Fruit fly (Drosophila melanogaster): Measurements from ENCODE around the gene CG33688.
A peak's percentile ranks its signal among the peaks of the same experiment; 100 is the strongest.

The CG33688 gene

DNA sequence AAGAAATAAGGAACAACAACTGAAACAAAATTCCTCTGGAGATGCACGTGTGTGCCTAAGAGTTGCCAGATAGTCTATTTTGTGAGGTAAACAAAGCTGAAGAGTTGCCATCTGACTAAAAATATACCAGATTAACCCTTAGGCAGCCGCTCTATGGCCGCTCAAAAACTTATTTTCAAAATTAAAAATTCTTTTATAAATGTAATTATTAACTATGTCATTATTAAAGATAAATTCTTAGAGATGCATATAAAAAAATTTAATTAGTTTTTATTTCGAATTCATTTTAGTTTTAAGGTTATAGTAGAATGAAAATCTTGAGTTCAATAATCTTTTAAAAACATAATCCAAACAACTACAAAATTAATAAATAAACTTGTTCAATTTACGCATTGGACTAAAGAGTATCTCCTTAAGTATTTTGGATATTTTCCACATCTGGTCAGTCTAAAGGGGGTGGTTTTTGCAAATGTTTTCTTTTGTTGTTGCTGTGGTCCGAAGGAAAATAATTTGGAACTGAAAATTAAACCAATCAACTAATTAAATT lies 29.7 kb downstream of the CG33688 start, which contains the start of gene Tmx3 (continued):
- TF ChIP-seq stc (GFP tag; IDR thresholded peaks at IDR 0.05) (peak; percentile 92), Meics (GFP tag; optimal IDR thresholded peaks at IDR 0.05) (peak; percentile 88), Dek (tag; optimal IDR thresholded peaks at IDR 0.05) (peak; percentile 92), D19A (tag; optimal IDR thresholded peaks at IDR 0.05) (peak; percentile 89), CG8290 (GFP tag; optimal IDR thresholded peaks at IDR 0.05) (peak; percentile 83), CG8290 (tag; optimal IDR thresholded peaks at IDR 0.05) (peak in 1 of 2 experiments; percentile 19), emc (GFP tag; optimal IDR thresholded peaks at IDR 0.05) (peak; percentile 19), Optix (GFP tag; IDR thresholded peaks at IDR 0.05) (peak; percentile 68; the same call in 2 of the 3 replicates), trh (GFP tag; optimal IDR thresholded peaks at IDR 0.05) (peak; percentile 77), CG8924 (tag; optimal IDR thresholded peaks at IDR 0.05) (peak; percentile 89), Oli (tag; optimal IDR thresholded peaks at IDR 0.05) (peak; percentile 81), ash1 (GFP tag; optimal IDR thresholded peaks at IDR 0.05) (no peak), ara (GFP tag; IDR thresholded peaks at IDR 0.05) (peak; percentile 87), Nf-YA (GFP tag; IDR thresholded peaks at IDR 0.05) (peak; percentile 81), CG12219 (GFP tag; optimal IDR thresholded peaks at IDR 0.05) (no peak)

DNA sequence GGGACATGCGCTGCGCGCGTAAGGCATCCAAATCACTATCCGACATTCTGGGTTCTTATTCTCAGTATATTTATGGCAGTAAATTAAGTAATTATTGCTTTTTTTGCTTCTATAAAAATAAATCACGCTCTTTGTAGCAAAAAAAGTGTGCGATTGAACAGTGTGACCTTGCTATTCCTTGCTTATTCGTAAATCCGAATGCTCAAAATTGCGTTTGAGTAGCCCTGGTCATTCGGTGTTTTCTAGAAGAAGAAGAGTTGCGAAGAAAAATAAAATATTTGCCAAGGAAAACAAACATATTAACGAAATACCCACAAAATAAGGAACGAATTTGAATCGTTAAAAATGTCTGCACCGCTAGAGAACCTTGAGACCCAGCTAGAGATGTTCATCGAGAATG lies 32.8 kb downstream of the CG33688 start, which contains the start of the genes PDCD-5 and MED10:
PDCD-5 (minus strand) TSS at position 182 of the 400 bp plus-strand sequence.
MED10 (plus strand) TSS at position 228 of the 400 bp plus-strand sequence.
- no peak for TF ChIP-seq CG1792 (GFP tag; optimal IDR thresholded peaks at IDR 0.05)
- peak; percentile 66; the same call in 1 of the 2 replicates for TF ChIP-seq CG42726 (GFP tag; IDR thresholded peaks at IDR 0.05; ENCODE audit: partially characterized antibody)
- TF ChIP-seq CG15514 (GFP tag; optimal IDR thresholded peaks at IDR 0.05) = peak; percentile 53
- peak; percentile 28 for TF ChIP-seq CG17829 (tag; optimal IDR thresholded peaks at IDR 0.05)
- no peak for TF ChIP-seq ac (GFP tag; optimal IDR thresholded peaks at IDR 0.05)
- TF ChIP-seq repo (GFP tag; optimal IDR thresholded peaks at IDR 0.05) = no peak
- no peak for TF ChIP-seq fd96Cb (tag; optimal IDR thresholded peaks at IDR 0.05)
- TF ChIP-seq pan (optimal IDR thresholded peaks at IDR 0.05) = no peak
- TF ChIP-seq pan (GFP tag; optimal IDR thresholded peaks at IDR 0.05 in 1 of 2, IDR thresholded peaks at IDR 0.05 in 1 of 2) = no peak
- no peak for TF ChIP-seq CG12942 (GFP tag; optimal IDR thresholded peaks at IDR 0.05)
- TF ChIP-seq CG1603 (tag; optimal IDR thresholded peaks at IDR 0.05) = peak; percentile 83
- no peak for TF ChIP-seq CG17612 (GFP tag; IDR thresholded peaks at IDR 0.05)
- TF ChIP-seq CG12104 (GFP tag; optimal IDR thresholded peaks at IDR 0.05) = no peak
- TF ChIP-seq CG13424 (tag; optimal IDR thresholded peaks at IDR 0.05) = peak; percentile 12
- TF ChIP-seq Optix (GFP tag; IDR thresholded peaks at IDR 0.05) = no peak
- TF ChIP-seq fru (optimal IDR thresholded peaks at IDR 0.05) = no peak
- TF ChIP-seq Med (GFP tag) = peak; percentile 89
- peak; percentile 18 for TF ChIP-seq Lhr (GFP tag; optimal IDR thresholded peaks at IDR 0.05)
- TF ChIP-seq hkb (optimal IDR thresholded peaks at IDR 0.05) = no peak
- TF ChIP-seq hkb (GFP tag; IDR thresholded peaks at IDR 0.05) = no peak
- no peak for TF ChIP-seq E2f1 (GFP tag; IDR thresholded peaks at IDR 0.05)
- no peak for TF ChIP-seq odd (GFP tag; optimal IDR thresholded peaks at IDR 0.05)
- peak; percentile 35; the same call in 1 of the 2 replicates for TF ChIP-seq CG3847 (GFP tag; IDR thresholded peaks at IDR 0.05)
- TF ChIP-seq ci (GFP tag; IDR thresholded peaks at IDR 0.05) = no peak
- no peak for TF ChIP-seq CG18599 (GFP tag; optimal IDR thresholded peaks at IDR 0.05)
- TF ChIP-seq MESR4 (GFP tag; optimal IDR thresholded peaks at IDR 0.05) = peak; percentile 92
- no peak for TF ChIP-seq Fer2 (tag; optimal IDR thresholded peaks at IDR 0.05)
- TF ChIP-seq eve (GFP tag; optimal IDR thresholded peaks at IDR 0.05) = no peak
- no peak for TF ChIP-seq CG17361 (GFP tag; IDR thresholded peaks at IDR 0.05)
- TF ChIP-seq CTCF (GFP tag; optimal IDR thresholded peaks at IDR 0.05) = peak; percentile 54
- TF ChIP-seq pzg (GFP tag; optimal IDR thresholded peaks at IDR 0.05) = peak; percentile 93
- no peak for TF ChIP-seq dmrt99B (tag; optimal IDR thresholded peaks at IDR 0.05)
- TF ChIP-seq chif (GFP tag; optimal IDR thresholded peaks at IDR 0.05) = peak in 1 of 2 experiments; percentile 13
- TF ChIP-seq esg (GFP tag; conservative IDR thresholded peaks at IDR 0.05) = no peak
- no peak for TF ChIP-seq ato (GFP tag; IDR thresholded peaks at IDR 0.05; ENCODE audit: partially characterized antibody)
- TF ChIP-seq her (GFP tag; optimal IDR thresholded peaks at IDR 0.05) = peak; percentile 100
- TF ChIP-seq crol (GFP tag; IDR thresholded peaks at IDR 0.05) = no peak
- no peak for TF ChIP-seq H2.0 (GFP tag; IDR thresholded peaks at IDR 0.05)

Measured in whole organism, embryonic.